Worm (Caenorhabditis elegans) whole organism, L3 larva: ENCODE data around the gene nhr-268.

Experiments
- R02D3.7 ChIP-seq: fragments of 150-350 bp; optimal IDR thresholded peaks from 2 replicates; lab custom pipeline; 2014; ENCODE audit warnings: missing biosample characterization, missing genetic modification characterization
- ZK546.5 ChIP-seq: sonication (generic microtip); optimal IDR thresholded peaks from 2 replicates; lab custom pipeline; 2017; ENCODE audit warnings: missing biosample characterization, missing genetic modification characterization
- aly-2 ChIP-seq: fragments of 150-350 bp; optimal IDR thresholded peaks from 2 replicates; lab custom pipeline; 2014; ENCODE audit warnings: missing biosample characterization, missing genetic modification characterization
- ama-1 ChIP-seq: fragments of 150-350 bp; optimal IDR thresholded peaks from 2 replicates; lab custom pipeline; 2018
- ceh-16 ChIP-seq: sonication (generic microtip); optimal IDR thresholded peaks from 2 replicates; lab custom pipeline; 2017; ENCODE audit warnings: missing biosample characterization, missing genetic modification characterization
- ceh-28 ChIP-seq: fragments of 150-350 bp; optimal IDR thresholded peaks from 2 replicates; lab custom pipeline; 2014; ENCODE audit warnings: missing biosample characterization, missing genetic modification reagents, missing genetic modification characterization
- ceh-82 ChIP-seq: fragments of 150-350 bp; optimal IDR thresholded peaks from 2 replicates; lab custom pipeline; 2014; ENCODE audit warnings: missing biosample characterization, missing genetic modification characterization
- daf-12 ChIP-seq: fragments of 150-350 bp; optimal IDR thresholded peaks from 2 replicates; lab custom pipeline; 2014; ENCODE audit warnings: missing biosample characterization, missing genetic modification reagents, missing genetic modification characterization
- egl-27 ChIP-seq: sonication (generic microtip); optimal IDR thresholded peaks from 4 replicates; lab custom pipeline; 2017; ENCODE audit warnings: missing biosample characterization, missing genetic modification reagents, missing genetic modification characterization
- egl-5 ChIP-seq: fragments of 150-350 bp; optimal IDR thresholded peaks from 2 replicates; lab custom pipeline; 2017; ENCODE audit warnings: missing biosample characterization, missing genetic modification reagents, missing genetic modification characterization, inconsistent platforms
- elt-1 ChIP-seq: fragments of 150-350 bp; optimal IDR thresholded peaks from 2 replicates; lab custom pipeline; 2014; ENCODE audit warnings: missing biosample characterization, missing genetic modification characterization
- elt-2 ChIP-seq: sonication (generic microtip); optimal IDR thresholded peaks from 2 replicates; lab custom pipeline; 2016; ENCODE audit warnings: missing genetic modification reagents, mild to moderate bottlenecking, missing genetic modification characterization, missing compliant biosample characterization
- elt-3 ChIP-seq, 3 experiments: fragments of 150-350 bp in 1 of 3; sonication (generic microtip) in 2 of 3; optimal IDR thresholded peaks; 2 replicates in 2 of 3; 4 replicates in 1 of 3; lab custom pipeline; 2014 to 2017; ENCODE audit warnings: missing biosample characterization in 3 of 3, missing genetic modification characterization in 3 of 3
- eor-1 ChIP-seq, 2 experiments: fragments of 150-350 bp; optimal IDR thresholded peaks; 2 replicates each; lab custom pipeline; 2014 to 2018; ENCODE audit warnings: missing biosample characterization in 2 of 2, missing genetic modification characterization in 2 of 2
- fkh-10 ChIP-seq: sonication (generic microtip); optimal IDR thresholded peaks from 2 replicates; lab custom pipeline; 2017; ENCODE audit warnings: missing biosample characterization, missing genetic modification reagents, missing genetic modification characterization
- fkh-2 ChIP-seq: fragments of 150-350 bp; optimal IDR thresholded peaks from 2 replicates; lab custom pipeline; 2014; ENCODE audit warnings: missing biosample characterization, missing genetic modification reagents, missing genetic modification characterization
- fos-1 ChIP-seq: fragments of 150-350 bp; optimal IDR thresholded peaks from 2 replicates; lab custom pipeline; 2014; ENCODE audit warnings: missing biosample characterization, missing genetic modification characterization
- hmg-11 ChIP-seq: sonication (generic microtip); optimal IDR thresholded peaks from 2 replicates; lab custom pipeline; 2016; ENCODE audit warnings: missing genetic modification characterization, missing compliant biosample characterization
- jun-1 ChIP-seq: fragments of 150-350 bp; optimal IDR thresholded peaks from 2 replicates; lab custom pipeline; 2014; ENCODE audit warnings: missing biosample characterization, missing genetic modification reagents, missing genetic modification characterization
- lin-15B ChIP-seq: fragments of 150-350 bp; optimal IDR thresholded peaks from 2 replicates; lab custom pipeline; 2014; ENCODE audit warnings: missing biosample characterization, missing genetic modification characterization
- lin-39 ChIP-seq: fragments of 150-350 bp; optimal IDR thresholded peaks from 2 replicates; lab custom pipeline; 2018; ENCODE audit warnings: missing biosample characterization, missing genetic modification reagents, missing genetic modification characterization
- lsy-12 ChIP-seq: sonication (generic microtip); optimal IDR thresholded peaks from 2 replicates; lab custom pipeline; 2016; ENCODE audit warnings: mild to moderate bottlenecking, missing genetic modification characterization, missing compliant biosample characterization
- mdl-1 ChIP-seq: fragments of 150-350 bp; optimal IDR thresholded peaks from 2 replicates; lab custom pipeline; 2014; ENCODE audit warnings: missing biosample characterization, missing genetic modification characterization
- mml-1 ChIP-seq: fragments of 150-350 bp; sonication (generic microtip); optimal IDR thresholded peaks from 3 replicates; lab custom pipeline; 2014; ENCODE audit warnings: missing biosample characterization, missing genetic modification characterization
- nfya-1 ChIP-seq: sonication (generic microtip); optimal IDR thresholded peaks from 2 replicates; lab custom pipeline; 2017; ENCODE audit warnings: missing genetic modification characterization, mild to moderate bottlenecking, missing compliant biosample characterization, antibody characterized with exemption, moderate library complexity; ENCODE audit not compliant: insufficient read depth
- nhr-11 ChIP-seq: fragments of 150-350 bp; optimal IDR thresholded peaks from 2 replicates; lab custom pipeline; 2014; ENCODE audit warnings: missing biosample characterization, missing genetic modification characterization
- nhr-12 ChIP-seq: fragments of 150-350 bp; optimal IDR thresholded peaks from 2 replicates; lab custom pipeline; 2014; ENCODE audit warnings: missing biosample characterization, missing genetic modification characterization
- nhr-23 ChIP-seq: fragments of 150-350 bp; optimal IDR thresholded peaks from 2 replicates; lab custom pipeline; 2014; ENCODE audit warnings: missing biosample characterization, missing genetic modification reagents, missing genetic modification characterization
- nhr-237 ChIP-seq: fragments of 150-350 bp; optimal IDR thresholded peaks from 2 replicates; lab custom pipeline; 2014; ENCODE audit warnings: missing biosample characterization, missing genetic modification characterization
- nhr-25 ChIP-seq: sonication (generic microtip); optimal IDR thresholded peaks from 2 replicates; lab custom pipeline; 2017; ENCODE audit warnings: missing biosample characterization, missing genetic modification characterization
- nhr-28 ChIP-seq: fragments of 150-350 bp; optimal IDR thresholded peaks from 2 replicates; lab custom pipeline; 2014; ENCODE audit warnings: missing biosample characterization, missing genetic modification characterization
- nhr-43 ChIP-seq: sonication (generic microtip); optimal IDR thresholded peaks from 2 replicates; lab custom pipeline; 2016; ENCODE audit warnings: mild to moderate bottlenecking, missing genetic modification characterization, missing compliant biosample characterization; ENCODE audit not compliant: poor library complexity, severe bottlenecking
- nhr-67 ChIP-seq: fragments of 150-350 bp; optimal IDR thresholded peaks from 2 replicates; lab custom pipeline; 2014; ENCODE audit warnings: missing biosample characterization, missing genetic modification characterization
- nhr-76 ChIP-seq: fragments of 150-350 bp; sonication (generic microtip); optimal IDR thresholded peaks from 5 replicates; lab custom pipeline; 2014; ENCODE audit warnings: missing biosample characterization, missing genetic modification characterization
- nhr-77 ChIP-seq: fragments of 150-350 bp; optimal IDR thresholded peaks from 2 replicates; lab custom pipeline; 2014; ENCODE audit warnings: missing biosample characterization, missing genetic modification characterization
- pha-4 ChIP-seq: fragments of 150-350 bp; optimal IDR thresholded peaks from 2 replicates; lab custom pipeline; 2014; ENCODE audit warnings: missing biosample characterization, missing genetic modification reagents, missing genetic modification characterization
- pqm-1 ChIP-seq: fragments of 150-350 bp; optimal IDR thresholded peaks from 2 replicates; lab custom pipeline; 2017; ENCODE audit warnings: missing biosample characterization, missing genetic modification characterization, inconsistent platforms
- sea-2 ChIP-seq: fragments of 150-350 bp; sonication (generic microtip); optimal IDR thresholded peaks from 4 replicates; lab custom pipeline; 2014; ENCODE audit warnings: missing biosample characterization, missing genetic modification reagents, missing genetic modification characterization
- skn-1 ChIP-seq: fragments of 150-350 bp; optimal IDR thresholded peaks from 2 replicates; lab custom pipeline; 2014; ENCODE audit warnings: missing biosample characterization, missing genetic modification characterization
- snpc-4 ChIP-seq: fragments of 150-350 bp; optimal IDR thresholded peaks from 2 replicates; lab custom pipeline; 2014; ENCODE audit warnings: missing biosample characterization, missing genetic modification characterization
- tbx-2 ChIP-seq: sonication (generic microtip); optimal IDR thresholded peaks from 2 replicates; lab custom pipeline; 2016; ENCODE audit warnings: mild to moderate bottlenecking, missing genetic modification characterization, missing compliant biosample characterization
- unc-39 ChIP-seq: sonication (generic microtip); optimal IDR thresholded peaks from 4 replicates; lab custom pipeline; 2017; ENCODE audit warnings: missing biosample characterization, missing genetic modification characterization
- zag-1 ChIP-seq: fragments of 150-350 bp; optimal IDR thresholded peaks from 2 replicates; lab custom pipeline; 2014; ENCODE audit warnings: missing biosample characterization, missing genetic modification characterization
- ztf-11 ChIP-seq: fragments of 150-350 bp; optimal IDR thresholded peaks from 2 replicates; lab custom pipeline; 2014; ENCODE audit warnings: missing biosample characterization, missing genetic modification characterization
- ztf-4 ChIP-seq: fragments of 150-350 bp; optimal IDR thresholded peaks from 2 replicates; lab custom pipeline; 2014; ENCODE audit warnings: missing biosample characterization, missing genetic modification characterization

The nhr-268 gene

ce11 chrV:15661580-15661979, 28.5 kb upstream of the nhr-268 start:
- TF ChIP-seq elt-2 (no peak), pha-4 (no peak), skn-1 (no peak), nhr-23 (tag; lab: Kevin White, UChicago) (no peak), egl-27 (no peak), ama-1 (lab: Kevin White, UChicago) (no peak), lin-15B (no peak), ceh-82 (no peak), tbx-2 (tag; lab: Kevin White, UChicago) (no peak), ZK546.5 (tag; lab: Kevin White, UChicago) (no peak), nhr-77 (tag; lab: Kevin White, UChicago) (no peak)

- TF ChIP-seq nhr-23 (tag; lab: Kevin White, UChicago) (peak; percentile 17), daf-12 (tag; lab: Kevin White, UChicago) (no peak), mml-1 (tag; lab: Kevin White, UChicago) (no peak), ama-1 (lab: Kevin White, UChicago) (peak; percentile 29), nhr-76 (no peak), aly-2 (tag; lab: Kevin White, UChicago) (no peak), nhr-43 (tag; lab: Kevin White, UChicago) (peak; percentile 1), nhr-12 (tag; lab: Kevin White, UChicago) (no peak), lsy-12 (no peak), mdl-1 (no peak), lin-39 (tag; lab: Kevin White, UChicago) (no peak), unc-39 (tag; lab: Kevin White, UChicago) (no peak), zag-1 (tag; lab: Kevin White, UChicago) (no peak), snpc-4 (tag; lab: Kevin White, UChicago) (no peak), ceh-28 (no peak), ZK546.5 (tag; lab: Kevin White, UChicago) (no peak), hmg-11 (tag; lab: Kevin White, UChicago) (peak; percentile 38), elt-2 (peak; percentile 50), nhr-67 (tag; lab: Kevin White, UChicago) (no peak), ceh-82 (no peak), ceh-16 (tag; lab: Kevin White, UChicago) (no peak), elt-3 (tag; optimal IDR thresholded peaks at IDR 0.05; lab: Kevin White, UChicago) (no peak), egl-5 (no peak), nhr-237 (no peak), fkh-10 (GFP tag; lab: Kevin White, UChicago) (no peak), nfya-1 (tag; lab: Kevin White, UChicago) (peak; percentile 56), elt-1 (peak; percentile 94), nhr-25 (tag; lab: Kevin White, UChicago) (peak; percentile 85), pha-4 (peak; percentile 72), ztf-4 (no peak), pqm-1 (no peak), R02D3.7 (tag; lab: Kevin White, UChicago) (no peak), lin-15B (no peak), eor-1 (tag; optimal IDR thresholded peaks at IDR 0.05; lab: Kevin White, UChicago) (no peak), skn-1 (no peak), tbx-2 (tag; lab: Kevin White, UChicago) (no peak), egl-27 (no peak), nhr-11 (tag; lab: Kevin White, UChicago) (no peak), nhr-28 (tag; lab: Kevin White, UChicago) (no peak), jun-1 (no peak), ztf-11 (no peak), fkh-2 (tag; lab: Kevin White, UChicago) (no peak), nhr-77 (tag; lab: Kevin White, UChicago) (no peak), fos-1 (tag; lab: Kevin White, UChicago) (no peak), sea-2 (GFP tag; lab: Kevin White, UChicago) (no peak)
- TF ChIP-seq, all 47 proteins: peak for 9
Observed at ce11 chrV:15664053-15664661, 25.9 kb upstream of the nhr-268 start.
